Worm (Caenorhabditis elegans) whole organism, young adult: ENCODE data around the gene K01A6.6.

Source experiments
- B0336.3 ChIP-seq: fragments of 200-800 bp; sonication (Bioruptor generic); IDR thresholded peaks from 2 replicates; pipeline ENCODE4 v1.3.6; 2022; ENCODE audit warnings: missing genetic modification characterization, missing compliant biosample characterization
- C17E4.6 ChIP-seq: fragments of 200-800 bp; sonication (Bioruptor generic); IDR thresholded peaks from 2 replicates; pipeline ENCODE4 v1.3.6; 2022; ENCODE audit warnings: missing genetic modification reagents, missing genetic modification characterization, missing compliant biosample characterization
- F49E8.2 ChIP-seq: sonication (generic microtip); optimal IDR thresholded peaks from 3 replicates; lab custom pipeline; 2017; ENCODE audit warnings: missing genetic modification characterization, mild to moderate bottlenecking, missing compliant biosample characterization, antibody characterized with exemption, moderate library complexity; ENCODE audit not compliant: insufficient read depth
- F57C9.4 ChIP-seq: sonication (generic microtip); optimal IDR thresholded peaks from 2 replicates; lab custom pipeline; 2017; ENCODE audit warnings: mild to moderate bottlenecking, missing genetic modification characterization, missing compliant biosample characterization
- K12H6.12 ChIP-seq: fragments of 200-800 bp; sonication (Bioruptor generic); optimal IDR thresholded peaks from 2 replicates; lab custom pipeline; 2018; ENCODE audit warnings: mild to moderate bottlenecking, missing genetic modification characterization, missing compliant biosample characterization
- Y67H2A.10 ChIP-seq: fragments of 200-800 bp; sonication (Bioruptor generic); conservative IDR thresholded peaks from 2 replicates; pipeline ENCODE4 v1.3.6; 2022; ENCODE audit warnings: missing genetic modification reagents, missing genetic modification characterization, missing compliant biosample characterization
- Y95B8A.8 ChIP-seq: fragments of 200-800 bp; sonication (Bioruptor generic); IDR thresholded peaks from 2 replicates; pipeline ENCODE4 v1.3.6; 2022; ENCODE audit warnings: missing genetic modification reagents, missing genetic modification characterization, missing compliant biosample characterization
- ZK185.1 ChIP-seq: sonication (generic microtip); optimal IDR thresholded peaks from 2 replicates; lab custom pipeline; 2016; ENCODE audit warnings: mild to moderate bottlenecking, missing genetic modification characterization, missing compliant biosample characterization; ENCODE audit not compliant: poor library complexity, severe bottlenecking
- aptf-3 ChIP-seq: fragments of 200-800 bp; sonication (Bioruptor generic); IDR thresholded peaks from 2 replicates; pipeline ENCODE4 v1.3.6; 2022; ENCODE audit warnings: missing genetic modification characterization, missing compliant biosample characterization
- atf-7 ChIP-seq: sonication (generic microtip); optimal IDR thresholded peaks from 2 replicates; lab custom pipeline; 2017; ENCODE audit warnings: mild to moderate bottlenecking, missing genetic modification characterization, missing compliant biosample characterization
- attf-5 ChIP-seq: fragments of 200-800 bp; sonication (Bioruptor generic); optimal IDR thresholded peaks from 2 replicates; lab custom pipeline; 2018; ENCODE audit warnings: mild to moderate bottlenecking, missing genetic modification characterization, missing compliant biosample characterization
- cebp-1 ChIP-seq, 2 experiments: fragments of 200-800 bp in 1 of 2; sonication (Bioruptor generic) in 1 of 2; sonication (generic microtip) in 1 of 2; IDR thresholded peaks in 1 of 2; optimal IDR thresholded peaks in 1 of 2; 2 replicates each; pipeline versions ENCODE4 v1.3.6 to Lab custom; 2017 to 2022; ENCODE audit warnings: missing compliant biosample characterization in 2 of 2, missing genetic modification characterization in 2 of 2, mild to moderate bottlenecking in 1 of 2, missing genetic modification reagents in 1 of 2, moderate library complexity in 1 of 2
- ceh-27 ChIP-seq: fragments of 200-800 bp; sonication (Bioruptor generic); optimal IDR thresholded peaks from 2 replicates; lab custom pipeline; 2018; ENCODE audit warnings: mild to moderate bottlenecking, missing genetic modification characterization, moderate library complexity, missing compliant biosample characterization
- chd-7 ChIP-seq: sonication (generic microtip); optimal IDR thresholded peaks from 2 replicates; lab custom pipeline; 2016; ENCODE audit warnings: mild to moderate bottlenecking, missing genetic modification characterization, moderate library complexity, missing compliant biosample characterization
- dox-1 ChIP-seq: fragments of 200-800 bp; sonication (Bioruptor generic); IDR thresholded peaks from 2 replicates; pipeline ENCODE4 v1.3.6; 2022; ENCODE audit warnings: missing genetic modification reagents, missing genetic modification characterization, missing compliant biosample characterization
- dpff-1 ChIP-seq: sonication (generic microtip); optimal IDR thresholded peaks from 2 replicates; lab custom pipeline; 2017; ENCODE audit warnings: mild to moderate bottlenecking, missing genetic modification characterization, missing compliant biosample characterization
- egl-44 ChIP-seq: fragments of 200-800 bp; sonication (Bioruptor generic); IDR thresholded peaks from 2 replicates; pipeline ENCODE4 v1.3.6; 2022; ENCODE audit warnings: missing genetic modification reagents, missing genetic modification characterization, missing compliant biosample characterization
- egrh-3 ChIP-seq: fragments of 200-800 bp; sonication (Bioruptor generic); IDR thresholded peaks from 2 replicates; pipeline ENCODE4 v1.3.6; 2022; ENCODE audit warnings: missing genetic modification reagents, missing genetic modification characterization, missing compliant biosample characterization
- ets-4 ChIP-seq: fragments of 200-800 bp; sonication (Bioruptor generic); optimal IDR thresholded peaks from 2 replicates; lab custom pipeline; 2018; ENCODE audit warnings: mild to moderate bottlenecking, missing genetic modification characterization, missing compliant biosample characterization
- gei-17 ChIP-seq: fragments of 200-800 bp; sonication (Bioruptor generic); optimal IDR thresholded peaks from 2 replicates; lab custom pipeline; 2018; ENCODE audit warnings: mild to moderate bottlenecking, missing genetic modification characterization, missing compliant biosample characterization
- hmg-1.2 ChIP-seq: fragments of 200-800 bp; sonication (Bioruptor generic); IDR thresholded peaks from 2 replicates; pipeline ENCODE4 v1.3.6; 2022; ENCODE audit warnings: missing genetic modification reagents, missing genetic modification characterization, missing compliant biosample characterization
- hrde-1 ChIP-seq: sonication (generic microtip); optimal IDR thresholded peaks from 2 replicates; lab custom pipeline; 2016; ENCODE audit warnings: missing genetic modification characterization, mild to moderate bottlenecking, missing compliant biosample characterization, moderate library complexity, missing genotype, missing genetic modification reagents, borderline replicate concordance
- lag-1 ChIP-seq: fragments of 200-800 bp; sonication (Bioruptor generic); IDR thresholded peaks from 2 replicates; pipeline ENCODE4 v1.3.6; 2022; ENCODE audit warnings: missing genetic modification reagents, missing genetic modification characterization, missing compliant biosample characterization
- let-607 ChIP-seq, 2 experiments: fragments of 200-800 bp in 1 of 2; sonication (Bioruptor generic) in 1 of 2; sonication (generic microtip) in 1 of 2; optimal IDR thresholded peaks; 2 replicates each; lab custom pipeline; 2016 to 2018; ENCODE audit warnings: mild to moderate bottlenecking in 2 of 2, missing compliant biosample characterization in 2 of 2, missing genetic modification characterization in 2 of 2, moderate library complexity in 2 of 2, missing genotype in 1 of 2
- lin-26 ChIP-seq: fragments of 200-800 bp; sonication (Bioruptor generic); IDR thresholded peaks from 2 replicates; pipeline ENCODE4 v1.3.6; 2022; ENCODE audit warnings: missing genetic modification reagents, missing genetic modification characterization, missing compliant biosample characterization
- lin-35 ChIP-seq, 3 experiments: fragments of 150-350 bp in 2 of 3; sonication (generic microtip) in 1 of 3; optimal IDR thresholded peaks; 2 replicates each; lab custom pipeline; 2014 to 2018; ENCODE audit warnings: missing biosample characterization in 3 of 3, missing genetic modification characterization in 3 of 3, missing genetic modification reagents in 3 of 3
- lin-40 ChIP-seq: sonication (generic microtip); optimal IDR thresholded peaks from 2 replicates; lab custom pipeline; 2016; ENCODE audit warnings: missing genetic modification characterization, mild to moderate bottlenecking, missing compliant biosample characterization, missing genotype, missing genetic modification reagents
- madf-10 ChIP-seq: sonication (generic microtip); optimal IDR thresholded peaks from 2 replicates; lab custom pipeline; 2016; ENCODE audit warnings: mild to moderate bottlenecking, missing genetic modification characterization, missing compliant biosample characterization
- madf-3 ChIP-seq: fragments of 200-800 bp; sonication (Bioruptor generic); IDR thresholded peaks from 2 replicates; pipeline ENCODE4 v1.3.6; 2022; ENCODE audit warnings: missing genetic modification reagents, missing genetic modification characterization, missing compliant biosample characterization
- mcd-1 ChIP-seq: fragments of 200-800 bp; sonication (Bioruptor generic); IDR thresholded peaks from 2 replicates; pipeline ENCODE4 v1.3.6; 2022; ENCODE audit warnings: missing genetic modification reagents, missing genetic modification characterization, missing compliant biosample characterization
- mel-28 ChIP-seq: sonication (generic microtip); optimal IDR thresholded peaks from 2 replicates; lab custom pipeline; 2016; ENCODE audit warnings: borderline replicate concordance, mild to moderate bottlenecking, missing genetic modification characterization, missing compliant biosample characterization
- nfya-2 ChIP-seq: fragments of 200-800 bp; sonication (Bioruptor generic); IDR thresholded peaks from 2 replicates; pipeline ENCODE4 v1.3.6; 2022; ENCODE audit warnings: missing genetic modification reagents, missing genetic modification characterization, missing compliant biosample characterization
- nfyb-1 ChIP-seq: fragments of 200-800 bp; sonication (Bioruptor generic); IDR thresholded peaks from 2 replicates; pipeline ENCODE4 v1.3.6; 2022; ENCODE audit warnings: missing genetic modification reagents, missing genetic modification characterization, missing compliant biosample characterization
- nhr-90 ChIP-seq: sonication (generic microtip); optimal IDR thresholded peaks from 2 replicates; lab custom pipeline; 2016; ENCODE audit warnings: missing genotype, mild to moderate bottlenecking, missing genetic modification characterization, missing compliant biosample characterization
- rcor-1 ChIP-seq: fragments of 200-800 bp; sonication (Bioruptor generic); IDR thresholded peaks from 2 replicates; pipeline ENCODE4 v1.3.6; 2022; ENCODE audit warnings: missing genetic modification reagents, missing genetic modification characterization, missing compliant biosample characterization
- repo-1 ChIP-seq: sonication (generic microtip); optimal IDR thresholded peaks from 2 replicates; lab custom pipeline; 2017; ENCODE audit warnings: mild to moderate bottlenecking, missing genetic modification characterization, missing compliant biosample characterization
- sea-2 ChIP-seq: fragments of 200-800 bp; sonication (Bioruptor generic); IDR thresholded peaks from 2 replicates; pipeline ENCODE4 v1.3.6; 2022; ENCODE audit warnings: missing genetic modification characterization, missing compliant biosample characterization
- snpc-1.3 ChIP-seq: sonication (generic microtip); optimal IDR thresholded peaks from 2 replicates; lab custom pipeline; 2017; ENCODE audit warnings: missing genetic modification characterization, mild to moderate bottlenecking, missing compliant biosample characterization, antibody characterized with exemption, moderate library complexity, missing genotype, missing genetic modification reagents; ENCODE audit not compliant: insufficient read depth
- tbp1 ChIP-seq: fragments of 200-800 bp; sonication (Bioruptor generic); optimal IDR thresholded peaks from 2 replicates; lab custom pipeline; 2018; ENCODE audit warnings: mild to moderate bottlenecking, missing genetic modification characterization, missing compliant biosample characterization
- tbx-9 ChIP-seq: sonication (generic microtip); optimal IDR thresholded peaks from 2 replicates; lab custom pipeline; 2016; ENCODE audit warnings: borderline replicate concordance, missing genetic modification characterization, inconsistent platforms, missing compliant biosample characterization
- tlf-1 ChIP-seq: fragments of 200-800 bp; sonication (Bioruptor generic); optimal IDR thresholded peaks from 2 replicates; lab custom pipeline; 2018; ENCODE audit warnings: mild to moderate bottlenecking, missing genetic modification characterization, missing compliant biosample characterization
- xnd-1 ChIP-seq: sonication (generic microtip); optimal IDR thresholded peaks from 2 replicates; lab custom pipeline; 2016; ENCODE audit warnings: missing genotype, missing genetic modification reagents, missing genetic modification characterization, missing compliant biosample characterization
- zfh-2 ChIP-seq: fragments of 200-800 bp; sonication (Bioruptor generic); conservative IDR thresholded peaks from 2 replicates; pipeline ENCODE4 v1.3.6; 2022; ENCODE audit warnings: missing genetic modification reagents, missing genetic modification characterization, missing compliant biosample characterization
- ztf-18 ChIP-seq: sonication (generic microtip); optimal IDR thresholded peaks from 2 replicates; lab custom pipeline; 2016; ENCODE audit warnings: missing genotype, mild to moderate bottlenecking, missing genetic modification characterization, missing compliant biosample characterization
- ztf-22 ChIP-seq: fragments of 200-800 bp; sonication (Bioruptor generic); optimal IDR thresholded peaks from 2 replicates; lab custom pipeline; 2018; ENCODE audit warnings: mild to moderate bottlenecking, missing genetic modification characterization, moderate library complexity, missing compliant biosample characterization
- ztf-26 ChIP-seq: sonication (generic microtip); optimal IDR thresholded peaks from 2 replicates; lab custom pipeline; 2017; ENCODE audit warnings: missing genetic modification characterization, missing compliant biosample characterization

The K01A6.6 gene

ce11 chrIV:11692071-11692673 lies 43.0 kb upstream of the K01A6.6 start:
- peak; percentile 69 for TF ChIP-seq nhr-90
- TF ChIP-seq mcd-1 (GFP tag; lab: Robert Waterston, UW): peak; percentile 66
- peak; percentile 89 for TF ChIP-seq ets-4
- TF ChIP-seq aptf-3 (GFP tag; lab: Robert Waterston, UW): no peak
- no peak for TF ChIP-seq lag-1 (GFP tag; lab: Robert Waterston, UW)
- TF ChIP-seq snpc-1.3 (tag; lab: Kevin White, UChicago): no peak
- peak; percentile 55 for TF ChIP-seq ztf-26
- peak; percentile 49; the same call in 1 of the 2 replicates for TF ChIP-seq nfyb-1
- no peak for TF ChIP-seq F57C9.4 (tag; lab: Kevin White, UChicago)
- TF ChIP-seq tlf-1 (GFP tag; lab: Kevin White, UChicago): no peak
- peak; percentile 83 for TF ChIP-seq madf-3 (GFP tag; lab: Robert Waterston, UW)
- peak; percentile 62 for TF ChIP-seq chd-7 (tag; lab: Kevin White, UChicago)
- 0 out of 2 replicates have a peak, but pooled peaks have one; percentile 23 for TF ChIP-seq rcor-1
- TF ChIP-seq egrh-3: peak; percentile 47
- TF ChIP-seq repo-1 (tag; lab: Kevin White, UChicago): peak; percentile 28
- 0 out of 2 replicates have a peak, but pooled peaks have one; percentile 21 for TF ChIP-seq egl-44 (GFP tag; lab: Robert Waterston, UW)
- TF ChIP-seq dpff-1: no peak
- peak; percentile 92 for TF ChIP-seq attf-5
- TF ChIP-seq cebp-1 (GFP tag; IDR thresholded peaks at IDR 0.05; lab: Robert Waterston, UW): no peak
- peak; percentile 72 for TF ChIP-seq cebp-1 (tag; optimal IDR thresholded peaks at IDR 0.05; lab: Kevin White, UChicago)
- peak in 1 of 2 experiments; percentile 53 for TF ChIP-seq let-607 (tag; optimal IDR thresholded peaks at IDR 0.05; lab: Kevin White, UChicago)
- no peak for TF ChIP-seq hrde-1 (tag; lab: Kevin White, UChicago)
- peak; percentile 83 for TF ChIP-seq dox-1
- peak; percentile 86 for TF ChIP-seq B0336.3 (GFP tag; lab: Robert Waterston, UW)
- TF ChIP-seq gei-17 (GFP tag; lab: Kevin White, UChicago): peak; percentile 48
- TF ChIP-seq Y95B8A.8 (GFP tag; lab: Robert Waterston, UW): no peak
- TF ChIP-seq K12H6.12 (tag; lab: Kevin White, UChicago): peak; percentile 66
- TF ChIP-seq ZK185.1: peak; percentile 53
- TF ChIP-seq Y67H2A.10 (GFP tag; lab: Robert Waterston, UW): 0 out of 2 replicates have a peak, but pooled peaks have one; percentile 27
- TF ChIP-seq C17E4.6 (GFP tag; lab: Robert Waterston, UW): no peak
- TF ChIP-seq lin-35 (GFP tag; optimal IDR thresholded peaks at IDR 0.05; lab: Kevin White, UChicago): peak in 1 of 3 experiments; percentile 46
- no peak for TF ChIP-seq F49E8.2 (tag; lab: Kevin White, UChicago)
- TF ChIP-seq madf-10 (tag; lab: Kevin White, UChicago): peak; percentile 94
- peak; percentile 50 for TF ChIP-seq tbp1 (GFP tag; lab: Kevin White, UChicago)
- no peak for TF ChIP-seq nfya-2 (GFP tag; lab: Robert Waterston, UW)
- peak; percentile 58 for TF ChIP-seq lin-40 (tag; lab: Kevin White, UChicago)
- TF ChIP-seq xnd-1 (tag; lab: Kevin White, UChicago): no peak
- TF ChIP-seq atf-7 (tag; lab: Kevin White, UChicago): peak; percentile 48
- peak; percentile 32 for TF ChIP-seq ceh-27 (GFP tag; lab: Kevin White, UChicago)
- peak; percentile 21 for TF ChIP-seq ztf-18 (tag; lab: Kevin White, UChicago)
- TF ChIP-seq tbx-9 (tag; lab: Kevin White, UChicago): no peak
- TF ChIP-seq zfh-2 (GFP tag; lab: Robert Waterston, UW): peak; percentile 89
- TF ChIP-seq mel-28: no peak
- TF ChIP-seq ztf-22 (GFP tag; lab: Kevin White, UChicago): peak; percentile 79
- TF ChIP-seq hmg-1.2 (GFP tag; lab: Robert Waterston, UW): peak; percentile 90
- no peak for TF ChIP-seq sea-2
- TF ChIP-seq lin-26 (GFP tag; lab: Robert Waterston, UW): peak; percentile 53; the same call in 1 of the 2 replicates
